Fruit fly (Drosophila melanogaster) whole organism, embryonic: ENCODE measurements around the gene sau.

Source experiments
- Adf1 ChIP-seq: fragments of 200-800 bp; sonication (Bioruptor generic); IDR thresholded peaks from 2 replicates; pipeline ENCODE4 v1.3.6; 2022; ENCODE audit warnings: missing biosample characterization, missing genetic modification characterization
- Antp ChIP-seq: fragments of 200-800 bp; sonication (Bioruptor generic); optimal IDR thresholded peaks from 3 replicates; lab custom pipeline; 2016; ENCODE audit warnings: missing biosample characterization, missing genetic modification characterization
- CG10274 ChIP-seq: fragments of 200-800 bp; sonication (Bioruptor generic); optimal IDR thresholded peaks from 3 replicates; lab custom pipeline; 2017; ENCODE audit warnings: missing biosample characterization, mild to moderate bottlenecking, missing genetic modification characterization
- CG10462 ChIP-seq: fragments of 200-800 bp; sonication (Bioruptor generic); optimal IDR thresholded peaks from 2 replicates; lab custom pipeline; 2016; ENCODE audit warnings: missing biosample characterization, missing genetic modification characterization
- CG11085 ChIP-seq: fragments of 200-800 bp; sonication (Bioruptor generic); IDR thresholded peaks from 2 replicates; pipeline ENCODE4 v1.3.6; 2022; ENCODE audit warnings: missing biosample characterization, missing genetic modification characterization
- CG1647 ChIP-seq: fragments of 200-800 bp; sonication (Bioruptor generic); optimal IDR thresholded peaks from 3 replicates; lab custom pipeline; 2016; ENCODE audit warnings: missing biosample characterization, missing genetic modification characterization
- CG17359 ChIP-seq: fragments of 200-800 bp; sonication (Bioruptor generic); optimal IDR thresholded peaks from 3 replicates; lab custom pipeline; 2018; ENCODE audit warnings: missing biosample characterization, mild to moderate bottlenecking, missing genetic modification characterization, moderate library complexity
- CG3065 ChIP-seq: fragments of 200-800 bp; sonication (Bioruptor generic); optimal IDR thresholded peaks from 2 replicates; lab custom pipeline; 2016; ENCODE audit warnings: missing biosample characterization, missing genetic modification characterization
- CG33557 ChIP-seq: fragments of 200-800 bp; sonication (Bioruptor generic); optimal IDR thresholded peaks from 2 replicates; lab custom pipeline; 2019; ENCODE audit warnings: missing biosample characterization, mild to moderate bottlenecking, missing genetic modification characterization, moderate library complexity
- CG4328 ChIP-seq: fragments of 200-800 bp; sonication (Bioruptor generic); optimal IDR thresholded peaks from 3 replicates; lab custom pipeline; 2017; ENCODE audit warnings: missing biosample characterization, missing genetic modification reagents, missing genetic modification characterization
- CG43689 ChIP-seq: fragments of 200-800 bp; sonication (Bioruptor generic); IDR thresholded peaks from 2 replicates; pipeline ENCODE4 v1.3.6; 2022; ENCODE audit warnings: missing biosample characterization, missing genetic modification characterization
- CG6654 ChIP-seq: fragments of 200-800 bp; sonication (Bioruptor generic); optimal IDR thresholded peaks from 2 replicates; lab custom pipeline; 2017; ENCODE audit warnings: missing biosample characterization, mild to moderate bottlenecking, missing genetic modification characterization
- CG6765 ChIP-seq: fragments of 200-800 bp; sonication (Bioruptor generic); optimal IDR thresholded peaks from 3 replicates; lab custom pipeline; 2017; ENCODE audit warnings: missing biosample characterization, mild to moderate bottlenecking, missing genetic modification characterization
- CG7271 ChIP-seq: fragments of 200-800 bp; sonication (Bioruptor generic); optimal IDR thresholded peaks from 2 replicates; lab custom pipeline; 2018; ENCODE audit warnings: missing biosample characterization, mild to moderate bottlenecking, missing genetic modification characterization, moderate library complexity
- CG7963 ChIP-seq: fragments of 200-800 bp; sonication (Bioruptor generic); IDR thresholded peaks from 3 replicates; pipeline ENCODE4 v1.3.6; 2022; ENCODE audit warnings: missing biosample characterization, missing genetic modification characterization; ENCODE audit not compliant: partially characterized antibody
- CG7987 ChIP-seq: fragments of 200-800 bp; sonication (Bioruptor generic); optimal IDR thresholded peaks from 2 replicates; lab custom pipeline; 2018; ENCODE audit warnings: missing biosample characterization, mild to moderate bottlenecking, missing genetic modification characterization, moderate library complexity
- CG8359 ChIP-seq: fragments of 200-800 bp; sonication (Bioruptor generic); optimal IDR thresholded peaks from 2 replicates; lab custom pipeline; 2017; ENCODE audit warnings: missing biosample characterization, mild to moderate bottlenecking, missing genetic modification characterization, borderline replicate concordance
- CG8388 ChIP-seq: fragments of 200-800 bp; sonication (Bioruptor generic); optimal IDR thresholded peaks from 2 replicates; lab custom pipeline; 2019; ENCODE audit warnings: missing biosample characterization, mild to moderate bottlenecking, missing genetic modification characterization, moderate library complexity
- CG9727 ChIP-seq: fragments of 200-800 bp; sonication (Bioruptor generic); optimal IDR thresholded peaks from 3 replicates; lab custom pipeline; 2017; ENCODE audit warnings: missing biosample characterization, mild to moderate bottlenecking, missing genetic modification characterization
- CG9817 ChIP-seq: fragments of 200-800 bp; sonication (Bioruptor generic); optimal IDR thresholded peaks from 2 replicates; lab custom pipeline; 2018; ENCODE audit warnings: missing biosample characterization, mild to moderate bottlenecking, missing genetic modification characterization, moderate library complexity
- CG9932 ChIP-seq: fragments of 200-800 bp; sonication (Bioruptor generic); IDR thresholded peaks from 2 replicates; pipeline ENCODE4 v1.3.6; 2022; ENCODE audit warnings: missing biosample characterization, missing genetic modification characterization
- Camta ChIP-seq: fragments of 200-800 bp; sonication (Bioruptor generic); optimal IDR thresholded peaks from 2 replicates; lab custom pipeline; 2016; ENCODE audit warnings: missing biosample characterization, missing genetic modification characterization
- Deaf1 ChIP-seq: fragments of 200-800 bp; optimal IDR thresholded peaks from 3 replicates; lab custom pipeline; 2019; ENCODE audit warnings: missing biosample characterization, mild to moderate bottlenecking, missing genetic modification characterization, moderate library complexity
- Dip2 ChIP-seq: fragments of 200-800 bp; sonication (Bioruptor generic); IDR thresholded peaks from 2 replicates; pipeline ENCODE4 v1.3.6; 2022; ENCODE audit warnings: missing biosample characterization, missing genetic modification characterization
- Dp ChIP-seq: fragments of 200-800 bp; sonication (Bioruptor generic); optimal IDR thresholded peaks from 2 replicates; lab custom pipeline; 2018; ENCODE audit warnings: missing biosample characterization, mild to moderate bottlenecking, missing genetic modification characterization, moderate library complexity
- E2f2 ChIP-seq: fragments of 200-800 bp; sonication (Bioruptor generic); IDR thresholded peaks from 2 replicates; pipeline ENCODE4 v1.3.6; 2022; ENCODE audit warnings: missing biosample characterization, missing genetic modification characterization
- Fer3 ChIP-seq: fragments of 200-800 bp; sonication (Bioruptor generic); optimal IDR thresholded peaks from 2 replicates; lab custom pipeline; 2018; ENCODE audit warnings: missing biosample characterization, mild to moderate bottlenecking, missing genetic modification characterization, moderate library complexity
- Mad ChIP-seq: fragments of 200-800 bp; sonication (Bioruptor generic); optimal IDR thresholded peaks from 2 replicates; lab custom pipeline; 2016; ENCODE audit warnings: missing biosample characterization, missing genetic modification characterization
- Mes4 ChIP-seq: fragments of 200-800 bp; sonication (Bioruptor generic); optimal IDR thresholded peaks from 2 replicates; lab custom pipeline; 2016; ENCODE audit warnings: missing biosample characterization, missing genetic modification characterization
- NK7.1 ChIP-seq: fragments of 200-800 bp; sonication (Bioruptor generic); optimal IDR thresholded peaks from 3 replicates; lab custom pipeline; 2016; ENCODE audit warnings: missing biosample characterization, missing genetic modification characterization
- Nf-YC ChIP-seq: fragments of 200-800 bp; optimal IDR thresholded peaks from 3 replicates; lab custom pipeline; 2019; ENCODE audit warnings: missing biosample characterization, mild to moderate bottlenecking, missing genetic modification characterization, moderate library complexity
- NfI ChIP-seq: fragments of 200-800 bp; sonication (Bioruptor generic); optimal IDR thresholded peaks from 3 replicates; lab custom pipeline; 2018; ENCODE audit warnings: missing biosample characterization, mild to moderate bottlenecking, missing genetic modification characterization, moderate library complexity
- Ravus ChIP-seq: fragments of 200-800 bp; sonication (Bioruptor generic); IDR thresholded peaks from 2 replicates; pipeline ENCODE4 v1.3.6; 2022; ENCODE audit warnings: missing biosample characterization, missing genetic modification characterization
- Vsx1 ChIP-seq: fragments of 200-800 bp; sonication (Bioruptor generic); optimal IDR thresholded peaks from 2 replicates; lab custom pipeline; 2017; ENCODE audit warnings: missing biosample characterization, mild to moderate bottlenecking, missing genetic modification characterization, missing genetic modification reagents
- Xbp1 ChIP-seq: fragments of 200-800 bp; sonication (Bioruptor generic); optimal IDR thresholded peaks from 3 replicates; lab custom pipeline; 2016; ENCODE audit warnings: missing biosample characterization, mild to moderate bottlenecking, missing genetic modification characterization
- bigmax ChIP-seq: fragments of 200-800 bp; sonication (Bioruptor generic); optimal IDR thresholded peaks from 2 replicates; lab custom pipeline; 2018; ENCODE audit warnings: missing biosample characterization, mild to moderate bottlenecking, missing genetic modification characterization
- esg ChIP-seq: fragments of 200-800 bp; sonication (Bioruptor generic); conservative IDR thresholded peaks from 2 replicates; pipeline ENCODE4 v1.3.6; 2022; ENCODE audit warnings: missing biosample characterization, missing genetic modification characterization
- exex ChIP-seq: fragments of 200-800 bp; sonication (Bioruptor generic); optimal IDR thresholded peaks from 4 replicates; lab custom pipeline; 2018; ENCODE audit warnings: missing biosample characterization, mild to moderate bottlenecking, missing genetic modification characterization, moderate library complexity
- h ChIP-seq: fragments of >200 bp; optimal IDR thresholded peaks from 2 replicates; lab custom pipeline; 2017
- jing ChIP-seq: fragments of 200-800 bp; sonication (Bioruptor generic); optimal IDR thresholded peaks from 2 replicates; lab custom pipeline; 2018; ENCODE audit warnings: missing biosample characterization, mild to moderate bottlenecking, missing genetic modification characterization
- ken ChIP-seq: fragments of 200-800 bp; sonication (Bioruptor generic); IDR thresholded peaks from 3 replicates; pipeline ENCODE4 v1.3.6; 2022; ENCODE audit warnings: missing biosample characterization, missing genetic modification characterization
- kni ChIP-seq: fragments of 200-800 bp; sonication (Bioruptor generic); optimal IDR thresholded peaks from 3 replicates; lab custom pipeline; 2017; ENCODE audit warnings: mild to moderate bottlenecking, missing biosample characterization, missing genetic modification reagents, missing genetic modification characterization
- mld ChIP-seq: fragments of 200-800 bp; sonication (Bioruptor generic); IDR thresholded peaks from 3 replicates; pipeline ENCODE4 v1.3.6; 2022; ENCODE audit warnings: missing biosample characterization, missing genetic modification characterization; ENCODE audit not compliant: partially characterized antibody
- pho ChIP-seq: fragments of 200-800 bp; sonication (Bioruptor generic); optimal IDR thresholded peaks from 2 replicates; lab custom pipeline; 2016; ENCODE audit warnings: missing biosample characterization, missing genetic modification characterization
- sens-2 ChIP-seq: fragments of 200-800 bp; sonication (Bioruptor generic); IDR thresholded peaks from 2 replicates; pipeline ENCODE4 v1.3.6; 2022; ENCODE audit warnings: missing biosample characterization, missing genetic modification characterization
- sim ChIP-seq: fragments of 200-800 bp; sonication (Bioruptor generic); IDR thresholded peaks from 2 replicates; pipeline ENCODE4 v1.3.6; 2022; ENCODE audit warnings: missing biosample characterization, missing genetic modification characterization
- stwl ChIP-seq: fragments of 200-800 bp; sonication (Bioruptor generic); optimal IDR thresholded peaks from 3 replicates; lab custom pipeline; 2018; ENCODE audit warnings: missing biosample characterization, mild to moderate bottlenecking, missing genetic modification characterization, moderate library complexity
- twi ChIP-seq: fragments of 200-800 bp; optimal IDR thresholded peaks from 2 replicates; lab custom pipeline; 2019; ENCODE audit warnings: missing biosample characterization, mild to moderate bottlenecking, missing genetic modification characterization, moderate library complexity
- wdn ChIP-seq: fragments of 200-800 bp; sonication (Bioruptor generic); IDR thresholded peaks from 2 replicates; pipeline ENCODE4 v1.3.6; 2022; ENCODE audit warnings: missing biosample characterization, missing genetic modification characterization
- zen2 ChIP-seq: fragments of 200-800 bp; sonication (Bioruptor generic); IDR thresholded peaks from 3 replicates; pipeline ENCODE4 v1.3.6; 2022; ENCODE audit warnings: missing biosample characterization, missing genetic modification characterization; ENCODE audit not compliant: partially characterized antibody
- zf30C ChIP-seq: fragments of 200-800 bp; sonication (Bioruptor generic); optimal IDR thresholded peaks from 3 replicates; lab custom pipeline; 2018; ENCODE audit warnings: missing biosample characterization, mild to moderate bottlenecking, missing genetic modification characterization
- zfh1 ChIP-seq: fragments of 200-800 bp; sonication (Bioruptor generic); IDR thresholded peaks from 3 replicates; pipeline ENCODE4 v1.3.6; 2022; ENCODE audit warnings: missing biosample characterization, missing genetic modification characterization

sau gene

DNA sequence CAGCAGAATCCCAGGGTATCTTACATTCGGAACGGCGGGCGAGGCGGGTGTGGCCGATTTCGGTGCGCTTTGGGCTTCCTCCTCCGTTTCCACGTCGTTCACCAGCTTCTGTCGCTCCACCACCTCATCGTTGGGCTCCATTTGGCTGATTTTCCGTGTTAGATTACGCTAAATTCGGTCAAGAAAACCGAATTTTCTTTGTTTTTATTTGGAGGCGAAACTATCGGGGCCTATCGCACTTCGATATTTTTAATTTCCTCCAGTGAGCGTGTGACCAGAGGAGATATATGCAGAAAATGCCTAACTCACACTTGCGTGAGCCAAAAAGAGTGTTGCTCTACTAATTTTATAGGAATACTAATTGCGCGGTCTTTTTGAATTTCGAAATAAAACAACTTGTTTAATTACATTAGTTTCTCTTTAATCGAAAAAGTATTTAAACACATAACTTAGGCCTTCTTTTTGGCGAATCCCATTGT lies 34.0 kb upstream of the sau start, which contains the start of gene CG10874 (continued):
- TF ChIP-seq CG7987 (GFP tag; lab: Kevin White, UChicago) (no peak), CG43689 (no peak), Nf-YC (tag; lab: Kevin White, UChicago) (peak; percentile 40), Xbp1 (no peak), jing (GFP tag; lab: Kevin White, UChicago) (no peak), CG1647 (GFP tag; lab: Kevin White, UChicago) (no peak), CG4328 (GFP tag; lab: Kevin White, UChicago) (no peak), CG7963 (GFP tag; lab: Robert Waterston, UW) (no peak), Camta (no peak), zfh1 (GFP tag; lab: Robert Waterston, UW) (no peak), mld (GFP tag; lab: Robert Waterston, UW) (no peak), wdn (GFP tag; lab: Robert Waterston, UW) (no peak), CG6765 (GFP tag; lab: Kevin White, UChicago) (no peak), CG6654 (GFP tag; lab: Kevin White, UChicago) (no peak), CG17359 (tag; lab: Kevin White, UChicago) (no peak), CG9817 (tag; lab: Kevin White, UChicago) (no peak), CG8359 (GFP tag; lab: Kevin White, UChicago) (no peak), CG8388 (GFP tag; lab: Kevin White, UChicago) (no peak), esg (GFP tag; lab: Robert Waterston, UW) (no peak), Mes4 (GFP tag; lab: Kevin White, UChicago) (no peak), Fer3 (tag; lab: Kevin White, UChicago) (no peak), Adf1 (GFP tag; lab: Robert Waterston, UW) (no peak), E2f2 (GFP tag; lab: Robert Waterston, UW) (no peak), CG10274 (GFP tag; lab: Kevin White, UChicago) (no peak), bigmax (no peak), NK7.1 (GFP tag; lab: Kevin White, UChicago) (no peak), Dp (GFP tag; lab: Kevin White, UChicago) (peak; percentile 99), NfI (GFP tag; lab: Kevin White, UChicago) (peak; percentile 31), Mad (no peak), CG11085 (no peak), Dip2 (no peak), sim (no peak), CG10462 (GFP tag; lab: Kevin White, UChicago) (no peak), CG3065 (GFP tag; lab: Kevin White, UChicago) (no peak), exex (tag; lab: Kevin White, UChicago) (no peak), Vsx1 (GFP tag; lab: Kevin White, UChicago) (no peak), pho (GFP tag; lab: Kevin White, UChicago) (no peak), Deaf1 (tag; lab: Kevin White, UChicago) (no peak), Antp (no peak), CG7271 (tag; lab: Kevin White, UChicago) (no peak), Ravus (GFP tag; lab: Robert Waterston, UW) (no peak), sens-2 (GFP tag; lab: Robert Waterston, UW) (no peak), zf30C (GFP tag; lab: Kevin White, UChicago) (no peak), ken (GFP tag; lab: Robert Waterston, UW) (no peak), CG9727 (GFP tag; lab: Kevin White, UChicago) (peak; percentile 1), twi (no peak), h (no peak), zen2 (no peak), stwl (tag; lab: Kevin White, UChicago) (peak; percentile 56), CG33557 (GFP tag; lab: Kevin White, UChicago) (no peak), CG9932 (GFP tag; lab: Robert Waterston, UW) (no peak), kni (GFP tag; lab: Kevin White, UChicago) (no peak)
